Worm (Caenorhabditis elegans): ENCODE measurements around the gene Y47D7A.2.

ce11 chrV:4377622-4378021, 42.5 kb upstream of the Y47D7A.2 start, which contains the start of gene F32D1.8:
- no peak for TF ChIP-seq fkh-10 (GFP tag; optimal IDR thresholded peaks at IDR 0.05)
- TF ChIP-seq grh-1 (GFP tag; IDR thresholded peaks at IDR 0.05) = no peak
- no peak for TF ChIP-seq egl-27 (tag; optimal IDR thresholded peaks at IDR 0.05)
- no peak for TF ChIP-seq ama-1 (optimal IDR thresholded peaks at IDR 0.05)
- TF ChIP-seq nhr-11 (tag; optimal IDR thresholded peaks at IDR 0.05) = no peak
- no peak for TF ChIP-seq F16B12.6 (tag; optimal IDR thresholded peaks at IDR 0.05)
- no peak for TF ChIP-seq mdl-1 (tag; optimal IDR thresholded peaks at IDR 0.05)

Measured in whole organism, L1 larva.